Fruit fly (Drosophila melanogaster): ENCODE data around the gene CG44227.

CG44227 gene

dm6 chr3R:8711890-8712449, 27.0 kb upstream of the CG44227 start (continued):
- TF ChIP-seq Med (GFP tag): peak; percentile 5
- peak; percentile 4; the same call in 1 of the 2 replicates for TF ChIP-seq Drgx (GFP tag; IDR thresholded peaks at IDR 0.05)
- no peak for TF ChIP-seq ken (GFP tag; IDR thresholded peaks at IDR 0.05)
- no peak for TF ChIP-seq CG5245 (GFP tag; optimal IDR thresholded peaks at IDR 0.05)
- no peak for TF ChIP-seq MTF-1 (GFP tag; optimal IDR thresholded peaks at IDR 0.05; ENCODE audit: borderline replicate concordance)
- peak; percentile 1 for TF ChIP-seq CG3163 (GFP tag; optimal IDR thresholded peaks at IDR 0.05)
- TF ChIP-seq D19B (GFP tag; optimal IDR thresholded peaks at IDR 0.05): no peak
- no peak for TF ChIP-seq en (GFP tag; optimal IDR thresholded peaks at IDR 0.05)
- peak; percentile 37 for TF ChIP-seq unpg (GFP tag; optimal IDR thresholded peaks at IDR 0.05)
- TF ChIP-seq Lpt (GFP tag; optimal IDR thresholded peaks at IDR 0.05): no peak
- TF ChIP-seq Gug (GFP tag; IDR thresholded peaks at IDR 0.05): no peak
- TF ChIP-seq sug (tag; optimal IDR thresholded peaks at IDR 0.05): peak; percentile 11
- TF ChIP-seq corto (GFP tag; optimal IDR thresholded peaks at IDR 0.05): no peak
- TF ChIP-seq CG7786 (GFP tag; optimal IDR thresholded peaks at IDR 0.05): no peak
- TF ChIP-seq ci (GFP tag; IDR thresholded peaks at IDR 0.05): peak; percentile 35; the same call in 2 of the 3 replicates
- no peak for TF ChIP-seq zf30C (GFP tag; optimal IDR thresholded peaks at IDR 0.05)
- TF ChIP-seq HLHmδ (GFP tag; optimal IDR thresholded peaks at IDR 0.05): no peak
- no peak for TF ChIP-seq CG12299 (tag; optimal IDR thresholded peaks at IDR 0.05)
- peak; percentile 41 for TF ChIP-seq dmrt99B (tag; optimal IDR thresholded peaks at IDR 0.05)
- TF ChIP-seq CG2202 (tag; optimal IDR thresholded peaks at IDR 0.05): no peak
- no peak for TF ChIP-seq Jarid2 (GFP tag; optimal IDR thresholded peaks at IDR 0.05)
- TF ChIP-seq Lim3 (GFP tag; IDR thresholded peaks at IDR 0.05): no peak
- TF ChIP-seq CG6791 (GFP tag; IDR thresholded peaks at IDR 0.05; ENCODE audit: partially characterized antibody): no peak
- no peak for TF ChIP-seq Bdp1 (GFP tag; optimal IDR thresholded peaks at IDR 0.05)
- TF ChIP-seq nom (GFP tag; optimal IDR thresholded peaks at IDR 0.05): no peak
- TF ChIP-seq gro (GFP tag; optimal IDR thresholded peaks at IDR 0.05): no peak
- no peak for TF ChIP-seq CG4328 (GFP tag; optimal IDR thresholded peaks at IDR 0.05)
- TF ChIP-seq bowl (GFP tag; IDR thresholded peaks at IDR 0.05): 0 out of 2 replicates have a peak, but pooled peaks have one; percentile 12
- no peak for TF ChIP-seq CG10543 (GFP tag; optimal IDR thresholded peaks at IDR 0.05)
- TF ChIP-seq klu (GFP tag; IDR thresholded peaks at IDR 0.05): no peak
- no peak for TF ChIP-seq vfl (GFP tag; optimal IDR thresholded peaks at IDR 0.05)
- TF ChIP-seq CG13894 (tag; optimal IDR thresholded peaks at IDR 0.05): no peak
- no peak for TF ChIP-seq CG7928 (GFP tag; optimal IDR thresholded peaks at IDR 0.05)
- no peak for TF ChIP-seq dysf (GFP tag; IDR thresholded peaks at IDR 0.05)
- TF ChIP-seq Hr3 (GFP tag; optimal IDR thresholded peaks at IDR 0.05): no peak
- TF ChIP-seq Oaz (GFP tag; IDR thresholded peaks at IDR 0.05): no peak
- no peak for TF ChIP-seq caup (GFP tag; optimal IDR thresholded peaks at IDR 0.05; ENCODE audit: severe bottlenecking)
- TF ChIP-seq chinmo (GFP tag; IDR thresholded peaks at IDR 0.05; ENCODE audit: partially characterized antibody): 0 out of 4 replicates have a peak, but pooled peaks have one; percentile 35
- TF ChIP-seq CG14965 (GFP tag; optimal IDR thresholded peaks at IDR 0.05; ENCODE audit: borderline replicate concordance): no peak
- TF ChIP-seq chn (GFP tag; optimal IDR thresholded peaks at IDR 0.05): no peak
- TF ChIP-seq sens-2 (GFP tag; IDR thresholded peaks at IDR 0.05): peak; percentile 60; the same call in 1 of the 2 replicates
- TF ChIP-seq CG8944 (GFP tag; optimal IDR thresholded peaks at IDR 0.05): no peak
- no peak for TF ChIP-seq CG10462 (GFP tag; optimal IDR thresholded peaks at IDR 0.05)
- TF ChIP-seq CG6683 (GFP tag; optimal IDR thresholded peaks at IDR 0.05): no peak
- TF ChIP-seq CG8765 (GFP tag; IDR thresholded peaks at IDR 0.05): no peak
- no peak for TF ChIP-seq dm (GFP tag; optimal IDR thresholded peaks at IDR 0.05)
- no peak for TF ChIP-seq CG6689 (GFP tag; IDR thresholded peaks at IDR 0.05)
- no peak for TF ChIP-seq az2 (GFP tag; optimal IDR thresholded peaks at IDR 0.05)
- no peak for TF ChIP-seq nau (GFP tag; optimal IDR thresholded peaks at IDR 0.05)
- TF ChIP-seq CG11398 (GFP tag; optimal IDR thresholded peaks at IDR 0.05): no peak
- no peak for TF ChIP-seq CG1603 (tag; optimal IDR thresholded peaks at IDR 0.05)
